Fruit fly (Drosophila melanogaster): ENCODE results near the gene CG5390.

- no peak for TF ChIP-seq EcR (GFP tag; optimal IDR thresholded peaks at IDR 0.05)
- TF ChIP-seq usp (GFP tag; optimal IDR thresholded peaks at IDR 0.05): no peak
- TF ChIP-seq psq (optimal IDR thresholded peaks at IDR 0.05): no peak
- no peak for TF ChIP-seq CG8478 (optimal IDR thresholded peaks at IDR 0.05)
Observed at dm6 chr2L:10311822-10312221, 5.4 kb upstream of the CG5390 start.
